Worm (Caenorhabditis elegans) whole organism, L1 larva: ENCODE measurements around the gene C16A11.7.

Source experiments
- grh-1 ChIP-seq: fragments of 200-800 bp; sonication (Bioruptor generic); IDR thresholded peaks from 2 replicates; pipeline ENCODE4 v1.3.6; 2022; ENCODE audit warnings: missing genetic modification reagents, missing genetic modification characterization, missing compliant biosample characterization
- nhr-20 ChIP-seq: sonication (generic microtip); optimal IDR thresholded peaks from 2 replicates; lab custom pipeline; 2016; ENCODE audit warnings: mild to moderate bottlenecking, missing genetic modification characterization, missing compliant biosample characterization
- nhr-76 ChIP-seq: sonication (generic microtip); optimal IDR thresholded peaks from 2 replicates; lab custom pipeline; 2017; ENCODE audit warnings: missing biosample characterization, missing genetic modification characterization

ce11 chrII:4235959-4236358, 20.8 kb downstream of the C16A11.7 start, which contains the start of gene fbxc-43:
- TF ChIP-seq nhr-20 (tag; lab: Kevin White, UChicago) = no peak
- no peak for TF ChIP-seq nhr-76 (tag; lab: Kevin White, UChicago)
- no peak for TF ChIP-seq grh-1
